Fruit fly (Drosophila melanogaster): ENCODE results near the gene CG3106.
A peak's percentile ranks its signal among the peaks of the same experiment; 100 is the strongest.

The CG3106 gene

dm6 chrX:9641184-9641772, 21.4 kb downstream of the CG3106 start (continued):
- TF ChIP-seq Mad (GFP tag; optimal IDR thresholded peaks at IDR 0.05), result no peak
- TF ChIP-seq Bteb2 (GFP tag; optimal IDR thresholded peaks at IDR 0.05), result no peak
- TF ChIP-seq toy (GFP tag; IDR thresholded peaks at IDR 0.05), result no peak
- no peak for TF ChIP-seq gfzf (GFP tag; optimal IDR thresholded peaks at IDR 0.05)
- no peak for TF ChIP-seq ewg (GFP tag; optimal IDR thresholded peaks at IDR 0.05)
- TF ChIP-seq tin (GFP tag; optimal IDR thresholded peaks at IDR 0.05), result peak; percentile 6
- peak; percentile 17 for TF ChIP-seq CG7786 (GFP tag; optimal IDR thresholded peaks at IDR 0.05)
- no peak for TF ChIP-seq pita (GFP tag; optimal IDR thresholded peaks at IDR 0.05)
- 0 out of 2 replicates have a peak, but pooled peaks have one; percentile 32 for TF ChIP-seq Oaz (GFP tag; IDR thresholded peaks at IDR 0.05)
- peak; percentile 63 for TF ChIP-seq HLH3B (GFP tag; IDR thresholded peaks at IDR 0.05)
- TF ChIP-seq CG13624 (GFP tag; optimal IDR thresholded peaks at IDR 0.05), result no peak

dm6 chrX:9640690-9641149, 22.0 kb downstream of the CG3106 start:
- TF ChIP-seq CG9609 (GFP tag; optimal IDR thresholded peaks at IDR 0.05), result peak; percentile 90
- TF ChIP-seq CG34422 (GFP tag; IDR thresholded peaks at IDR 0.05), result peak; percentile 95
- no peak for TF ChIP-seq CG2129 (GFP tag; IDR thresholded peaks at IDR 0.05; ENCODE audit: partially characterized antibody)
- TF ChIP-seq Camta (GFP tag; optimal IDR thresholded peaks at IDR 0.05), result peak; percentile 95
- peak; percentile 94 for TF ChIP-seq Xrp1 (GFP tag; IDR thresholded peaks at IDR 0.05)
- TF ChIP-seq NFAT (GFP tag; IDR thresholded peaks at IDR 0.05), result peak; percentile 93
- peak; percentile 94 for TF ChIP-seq tin (GFP tag; optimal IDR thresholded peaks at IDR 0.05)
- TF ChIP-seq CG8359 (GFP tag; optimal IDR thresholded peaks at IDR 0.05; ENCODE audit: borderline replicate concordance), result peak; percentile 87
- peak; percentile 99 for TF ChIP-seq HmgZ (tag; optimal IDR thresholded peaks at IDR 0.05)
- TF ChIP-seq knrl (GFP tag; IDR thresholded peaks at IDR 0.05; ENCODE audit: partially characterized antibody), result no peak
- TF ChIP-seq Elba2 (GFP tag; optimal IDR thresholded peaks at IDR 0.05), result no peak
- peak; percentile 98 for TF ChIP-seq Dek (tag; optimal IDR thresholded peaks at IDR 0.05)
- TF ChIP-seq aop (GFP tag; IDR thresholded peaks at IDR 0.05), result peak; percentile 86
- TF ChIP-seq CG4854 (GFP tag; optimal IDR thresholded peaks at IDR 0.05), result peak; percentile 96
- TF ChIP-seq ttk (GFP tag; IDR thresholded peaks at IDR 0.05), result peak; percentile 91
- TF ChIP-seq gsb-n (tag; optimal IDR thresholded peaks at IDR 0.05), result peak; percentile 87
- TF ChIP-seq Sox102F (GFP tag; optimal IDR thresholded peaks at IDR 0.05), result peak; percentile 97
- peak; percentile 93 for TF ChIP-seq B-H1 (GFP tag; IDR thresholded peaks at IDR 0.05)
- peak; percentile 99 for TF ChIP-seq CG10543 (GFP tag; optimal IDR thresholded peaks at IDR 0.05)
- no peak for TF ChIP-seq CG8478 (optimal IDR thresholded peaks at IDR 0.05)
- TF ChIP-seq CG4424 (GFP tag; optimal IDR thresholded peaks at IDR 0.05), result peak; percentile 93
- TF ChIP-seq CG14710 (tag; optimal IDR thresholded peaks at IDR 0.05), result peak; percentile 89
- TF ChIP-seq ash1 (GFP tag; optimal IDR thresholded peaks at IDR 0.05), result peak; percentile 94
- peak; percentile 96 for TF ChIP-seq ERR (GFP tag; optimal IDR thresholded peaks at IDR 0.05)
- TF ChIP-seq CG12104 (GFP tag; optimal IDR thresholded peaks at IDR 0.05), result peak; percentile 97
- TF ChIP-seq cg (GFP tag; optimal IDR thresholded peaks at IDR 0.05), result peak; percentile 51
- peak; percentile 82 for TF ChIP-seq CG8944 (GFP tag; optimal IDR thresholded peaks at IDR 0.05)
- peak; percentile 96 for TF ChIP-seq stc (GFP tag; IDR thresholded peaks at IDR 0.05)
- peak; percentile 90 for TF ChIP-seq Ptx1 (GFP tag; IDR thresholded peaks at IDR 0.05)
- peak; percentile 95 for TF ChIP-seq CG10979 (tag; optimal IDR thresholded peaks at IDR 0.05)
- TF ChIP-seq gcm2 (GFP tag; optimal IDR thresholded peaks at IDR 0.05), result peak; percentile 93
- peak; percentile 100 for TF ChIP-seq Med (GFP tag)
- TF ChIP-seq CG8765 (GFP tag; IDR thresholded peaks at IDR 0.05), result peak; percentile 67; the same call in 1 of the 2 replicates
- TF ChIP-seq Blimp-1 (GFP tag; optimal IDR thresholded peaks at IDR 0.05), result peak; percentile 99
- TF ChIP-seq CG3407 (GFP tag; optimal IDR thresholded peaks at IDR 0.05), result peak; percentile 90
- TF ChIP-seq usp (GFP tag; optimal IDR thresholded peaks at IDR 0.05), result no peak
- peak; percentile 95 for TF ChIP-seq CG18619 (GFP tag; optimal IDR thresholded peaks at IDR 0.05)
- TF ChIP-seq CG11696 (GFP tag; IDR thresholded peaks at IDR 0.05), result peak; percentile 90
- TF ChIP-seq sqz (GFP tag; optimal IDR thresholded peaks at IDR 0.05), result peak; percentile 89
- peak; percentile 90 for TF ChIP-seq CG4707 (GFP tag; optimal IDR thresholded peaks at IDR 0.05)
